Fruit fly (Drosophila melanogaster) whole organism, embryonic: ENCODE data around the gene CG46467.

Experiments used
- CG12391 ChIP-seq: fragments of 200-800 bp; sonication (Bioruptor generic); optimal IDR thresholded peaks from 3 replicates; lab custom pipeline; 2018; ENCODE audit warnings: missing biosample characterization, mild to moderate bottlenecking, missing genetic modification characterization, moderate library complexity
- CG14050 ChIP-seq: fragments of 200-800 bp; sonication (Bioruptor generic); IDR thresholded peaks from 3 replicates; pipeline ENCODE4 v1.3.6; 2022; ENCODE audit warnings: missing biosample characterization, missing genetic modification characterization
- CG15601 ChIP-seq: fragments of 200-800 bp; sonication (Bioruptor generic); optimal IDR thresholded peaks from 3 replicates; lab custom pipeline; 2019; ENCODE audit warnings: missing biosample characterization, mild to moderate bottlenecking, missing genetic modification characterization, moderate library complexity
- CG16779 ChIP-seq: fragments of 200-800 bp; sonication (Bioruptor generic); IDR thresholded peaks from 2 replicates; pipeline ENCODE4 v1.3.6; 2022; ENCODE audit warnings: missing biosample characterization, missing genetic modification characterization
- CG17359 ChIP-seq: fragments of 200-800 bp; sonication (Bioruptor generic); optimal IDR thresholded peaks from 3 replicates; lab custom pipeline; 2018; ENCODE audit warnings: missing biosample characterization, mild to moderate bottlenecking, missing genetic modification characterization, moderate library complexity
- CG18262 ChIP-seq: fragments of 200-800 bp; optimal IDR thresholded peaks from 3 replicates; lab custom pipeline; 2019; ENCODE audit warnings: missing biosample characterization, mild to moderate bottlenecking, missing genetic modification characterization, moderate library complexity
- CG32767 ChIP-seq: fragments of 200-800 bp; sonication (Bioruptor generic); IDR thresholded peaks from 2 replicates; pipeline ENCODE4 v1.3.6; 2022; ENCODE audit warnings: missing biosample characterization, missing genetic modification characterization
- CG3407 ChIP-seq: fragments of 200-800 bp; sonication (Bioruptor generic); optimal IDR thresholded peaks from 2 replicates; lab custom pipeline; 2018; ENCODE audit warnings: missing biosample characterization, mild to moderate bottlenecking, missing genetic modification characterization
- CG4328 ChIP-seq: fragments of 200-800 bp; sonication (Bioruptor generic); optimal IDR thresholded peaks from 3 replicates; lab custom pipeline; 2017; ENCODE audit warnings: missing biosample characterization, missing genetic modification reagents, missing genetic modification characterization
- CG4360 ChIP-seq: fragments of 200-800 bp; sonication (Bioruptor generic); IDR thresholded peaks from 2 replicates; pipeline ENCODE4 v1.3.6; 2022; ENCODE audit warnings: missing biosample characterization, missing genetic modification characterization
- CG4854 ChIP-seq: fragments of 200-800 bp; sonication (Bioruptor generic); optimal IDR thresholded peaks from 2 replicates; lab custom pipeline; 2016; ENCODE audit warnings: missing biosample characterization, missing genetic modification characterization, inconsistent platforms
- CG5953 ChIP-seq: fragments of 200-800 bp; sonication (Bioruptor generic); IDR thresholded peaks from 2 replicates; pipeline ENCODE4 v1.3.6; 2022; ENCODE audit warnings: missing biosample characterization, missing genetic modification characterization
- CG6175 ChIP-seq: fragments of 200-800 bp; sonication (Bioruptor generic); IDR thresholded peaks from 3 replicates; pipeline ENCODE4 v1.3.6; 2022; ENCODE audit warnings: missing biosample characterization, missing genetic modification characterization
- CG6813 ChIP-seq: fragments of 200-800 bp; sonication (Bioruptor generic); optimal IDR thresholded peaks from 2 replicates; lab custom pipeline; 2017; ENCODE audit warnings: missing biosample characterization, missing genetic modification characterization, mild to moderate bottlenecking, moderate library complexity, missing genetic modification reagents
- CG7357 ChIP-seq: fragments of 200-800 bp; sonication (Bioruptor generic); IDR thresholded peaks from 3 replicates; pipeline ENCODE4 v1.3.6; 2022; ENCODE audit warnings: missing biosample characterization, missing genetic modification characterization
- CG7745 ChIP-seq: fragments of 200-800 bp; sonication (Bioruptor generic); optimal IDR thresholded peaks from 2 replicates; lab custom pipeline; 2018; ENCODE audit warnings: missing biosample characterization, mild to moderate bottlenecking, missing genetic modification characterization, moderate library complexity
- CG8281 ChIP-seq: fragments of 200-800 bp; sonication (Bioruptor generic); optimal IDR thresholded peaks from 2 replicates; lab custom pipeline; 2018; ENCODE audit warnings: missing biosample characterization, mild to moderate bottlenecking, missing genetic modification characterization, moderate library complexity
- CG8388 ChIP-seq: fragments of 200-800 bp; sonication (Bioruptor generic); optimal IDR thresholded peaks from 2 replicates; lab custom pipeline; 2019; ENCODE audit warnings: missing biosample characterization, mild to moderate bottlenecking, missing genetic modification characterization, moderate library complexity
- CG8924 ChIP-seq: fragments of 200-800 bp; optimal IDR thresholded peaks from 3 replicates; lab custom pipeline; 2019; ENCODE audit warnings: missing biosample characterization, mild to moderate bottlenecking, missing genetic modification characterization, moderate library complexity
- CG9609 ChIP-seq: fragments of 200-800 bp; sonication (Bioruptor generic); optimal IDR thresholded peaks from 3 replicates; lab custom pipeline; 2016; ENCODE audit warnings: missing biosample characterization, missing genetic modification characterization
- CG9932 ChIP-seq: fragments of 200-800 bp; sonication (Bioruptor generic); IDR thresholded peaks from 2 replicates; pipeline ENCODE4 v1.3.6; 2022; ENCODE audit warnings: missing biosample characterization, missing genetic modification characterization
- Deaf1 ChIP-seq: fragments of 200-800 bp; optimal IDR thresholded peaks from 3 replicates; lab custom pipeline; 2019; ENCODE audit warnings: missing biosample characterization, mild to moderate bottlenecking, missing genetic modification characterization, moderate library complexity
- ERR ChIP-seq: fragments of 200-800 bp; sonication (Bioruptor generic); optimal IDR thresholded peaks from 2 replicates; lab custom pipeline; 2016; ENCODE audit warnings: missing biosample characterization, missing genetic modification characterization
- Fer1 ChIP-seq: fragments of 200-800 bp; sonication (Bioruptor generic); optimal IDR thresholded peaks from 2 replicates; lab custom pipeline; 2017; ENCODE audit warnings: missing biosample characterization, mild to moderate bottlenecking, missing genetic modification characterization
- HmgZ ChIP-seq: fragments of 200-800 bp; sonication (Bioruptor generic); optimal IDR thresholded peaks from 2 replicates; lab custom pipeline; 2018; ENCODE audit warnings: missing biosample characterization, mild to moderate bottlenecking, missing genetic modification characterization
- Hmx ChIP-seq: fragments of 200-800 bp; sonication (Bioruptor generic); optimal IDR thresholded peaks from 2 replicates; lab custom pipeline; 2016; ENCODE audit warnings: missing biosample characterization, missing genetic modification characterization
- Hr51 ChIP-seq, 2 experiments: fragments of 200-800 bp; sonication (Bioruptor generic); optimal IDR thresholded peaks; 2 replicates in 1 of 2; 3 replicates in 1 of 2; lab custom pipeline; 2016 to 2018; ENCODE audit warnings: missing biosample characterization in 2 of 2, missing genetic modification characterization in 2 of 2, mild to moderate bottlenecking in 1 of 2, moderate library complexity in 1 of 2
- Mrtf ChIP-seq: fragments of 200-800 bp; sonication (Bioruptor generic); IDR thresholded peaks from 3 replicates; pipeline ENCODE4 v1.3.6; 2022; ENCODE audit warnings: missing biosample characterization, missing genetic modification characterization
- NFAT ChIP-seq: fragments of 200-800 bp; sonication (Bioruptor generic); IDR thresholded peaks from 2 replicates; pipeline ENCODE4 v1.3.6; 2022; ENCODE audit warnings: missing biosample characterization, missing genetic modification characterization
- Poxn ChIP-seq: fragments of 200-800 bp; sonication (Bioruptor generic); IDR thresholded peaks from 2 replicates; pipeline ENCODE4 v1.3.6; 2022; ENCODE audit warnings: missing biosample characterization, missing genetic modification characterization
- Ptx1 ChIP-seq: fragments of 200-800 bp; sonication (Bioruptor generic); IDR thresholded peaks from 2 replicates; pipeline ENCODE4 v1.3.6; 2022; ENCODE audit warnings: missing biosample characterization, missing genetic modification characterization
- Vsx1 ChIP-seq: fragments of 200-800 bp; sonication (Bioruptor generic); optimal IDR thresholded peaks from 2 replicates; lab custom pipeline; 2017; ENCODE audit warnings: missing biosample characterization, mild to moderate bottlenecking, missing genetic modification characterization, missing genetic modification reagents
- al ChIP-seq: fragments of 200-800 bp; sonication (Bioruptor generic); IDR thresholded peaks from 2 replicates; pipeline ENCODE4 v1.3.6; 2022; ENCODE audit warnings: missing biosample characterization, missing genetic modification characterization
- amos ChIP-seq: fragments of 200-800 bp; sonication (Bioruptor generic); IDR thresholded peaks from 2 replicates; pipeline ENCODE4 v1.3.6; 2022; ENCODE audit warnings: missing biosample characterization, missing genetic modification characterization; ENCODE audit not compliant: partially characterized antibody
- aop ChIP-seq: fragments of 200-800 bp; sonication (Bioruptor generic); IDR thresholded peaks from 2 replicates; pipeline ENCODE4 v1.3.6; 2022; ENCODE audit warnings: missing biosample characterization, missing genetic modification characterization
- ap ChIP-seq: fragments of 200-800 bp; sonication (Bioruptor generic); IDR thresholded peaks from 2 replicates; pipeline ENCODE4 v1.3.6; 2022; ENCODE audit warnings: missing biosample characterization, missing genetic modification characterization
- bbx ChIP-seq: fragments of 200-800 bp; sonication (Bioruptor generic); IDR thresholded peaks from 2 replicates; pipeline ENCODE4 v1.3.6; 2022; ENCODE audit warnings: missing biosample characterization, missing genetic modification characterization; ENCODE audit not compliant: partially characterized antibody
- dmrt11E ChIP-seq: fragments of 200-800 bp; sonication (Bioruptor generic); optimal IDR thresholded peaks from 3 replicates; lab custom pipeline; 2018; ENCODE audit warnings: missing biosample characterization, mild to moderate bottlenecking, missing genetic modification characterization, moderate library complexity
- dysf ChIP-seq: fragments of 200-800 bp; sonication (Bioruptor generic); IDR thresholded peaks from 3 replicates; pipeline ENCODE4 v1.3.6; 2022; ENCODE audit warnings: missing biosample characterization, missing genetic modification characterization
- exex ChIP-seq: fragments of 200-800 bp; sonication (Bioruptor generic); optimal IDR thresholded peaks from 4 replicates; lab custom pipeline; 2018; ENCODE audit warnings: missing biosample characterization, mild to moderate bottlenecking, missing genetic modification characterization, moderate library complexity
- fu2 ChIP-seq: fragments of 200-800 bp; sonication (Bioruptor generic); optimal IDR thresholded peaks from 2 replicates; lab custom pipeline; 2016; ENCODE audit warnings: missing biosample characterization, missing genetic modification characterization
- gsb-n ChIP-seq: fragments of 200-800 bp; sonication (Bioruptor generic); optimal IDR thresholded peaks from 3 replicates; lab custom pipeline; 2018; ENCODE audit warnings: missing biosample characterization, mild to moderate bottlenecking, missing genetic modification characterization
- ind ChIP-seq: fragments of 200-800 bp; sonication (Bioruptor generic); optimal IDR thresholded peaks from 3 replicates; lab custom pipeline; 2016; ENCODE audit warnings: missing biosample characterization, missing genetic modification characterization
- knrl ChIP-seq: fragments of 200-800 bp; sonication (Bioruptor generic); IDR thresholded peaks from 3 replicates; pipeline ENCODE4 v1.3.6; 2022; ENCODE audit warnings: missing biosample characterization, missing genetic modification characterization; ENCODE audit not compliant: partially characterized antibody
- lilli ChIP-seq: fragments of 200-800 bp; sonication (Bioruptor generic); optimal IDR thresholded peaks from 3 replicates; lab custom pipeline; 2016; ENCODE audit warnings: missing biosample characterization, missing genetic modification characterization
- oc ChIP-seq: fragments of 200-800 bp; sonication (Bioruptor generic); optimal IDR thresholded peaks from 2 replicates; lab custom pipeline; 2018; ENCODE audit warnings: missing biosample characterization, mild to moderate bottlenecking, missing genetic modification characterization, moderate library complexity
- pb ChIP-seq: fragments of 200-800 bp; sonication (Bioruptor generic); optimal IDR thresholded peaks from 3 replicates; lab custom pipeline; 2016; ENCODE audit warnings: missing biosample characterization, missing genetic modification characterization
- phol ChIP-seq: fragments of 200-800 bp; sonication (Bioruptor generic); optimal IDR thresholded peaks from 3 replicates; lab custom pipeline; 2018; ENCODE audit warnings: missing biosample characterization, mild to moderate bottlenecking, missing genetic modification characterization, moderate library complexity
- toy ChIP-seq: fragments of 200-800 bp; sonication (Bioruptor generic); IDR thresholded peaks from 2 replicates; pipeline ENCODE4 v1.3.6; 2022; ENCODE audit warnings: missing biosample characterization, missing genetic modification characterization
- zen2 ChIP-seq: fragments of 200-800 bp; sonication (Bioruptor generic); IDR thresholded peaks from 3 replicates; pipeline ENCODE4 v1.3.6; 2022; ENCODE audit warnings: missing biosample characterization, missing genetic modification characterization; ENCODE audit not compliant: partially characterized antibody
- zfh1 ChIP-seq: fragments of 200-800 bp; sonication (Bioruptor generic); IDR thresholded peaks from 3 replicates; pipeline ENCODE4 v1.3.6; 2022; ENCODE audit warnings: missing biosample characterization, missing genetic modification characterization

The CG46467 gene

dm6 chr3R:9938495-9938894, 64.0 kb downstream of the CG46467 start (continued):
- TF ChIP-seq CG16779 = no peak
- no peak for TF ChIP-seq CG7745
- TF ChIP-seq CG3407 (GFP tag; lab: Kevin White, UChicago) = no peak
- no peak for TF ChIP-seq CG7357 (GFP tag; lab: Robert Waterston, UW)
- TF ChIP-seq CG17359 (tag; lab: Kevin White, UChicago) = peak; percentile 26
- no peak for TF ChIP-seq gsb-n (tag; lab: Kevin White, UChicago)
- TF ChIP-seq dmrt11E = no peak
- no peak for TF ChIP-seq Hmx (GFP tag; lab: Kevin White, UChicago)
- TF ChIP-seq ap (GFP tag; lab: Robert Waterston, UW) = no peak
- TF ChIP-seq CG4328 = no peak
- TF ChIP-seq bbx = no peak
- no peak for TF ChIP-seq ERR (GFP tag; lab: Kevin White, UChicago)
- no peak for TF ChIP-seq CG4360 (GFP tag; lab: Robert Waterston, UW)
- no peak for TF ChIP-seq toy (GFP tag; lab: Robert Waterston, UW)
- TF ChIP-seq CG12391 (tag; lab: Kevin White, UChicago) = peak; percentile 20
- no peak for TF ChIP-seq oc (tag; lab: Kevin White, UChicago)
- no peak for TF ChIP-seq CG4854 (GFP tag; lab: Kevin White, UChicago)
- TF ChIP-seq Deaf1 (tag; lab: Kevin White, UChicago) = no peak
- TF ChIP-seq CG14050 (GFP tag; lab: Robert Waterston, UW) = no peak
- peak; percentile 6 for TF ChIP-seq phol
- no peak for TF ChIP-seq CG8281 (tag; lab: Kevin White, UChicago)
- no peak for TF ChIP-seq CG32767
- TF ChIP-seq fu2 (GFP tag; lab: Kevin White, UChicago) = no peak
- no peak for TF ChIP-seq CG6175 (GFP tag; lab: Robert Waterston, UW)
- TF ChIP-seq CG8388 = no peak
- TF ChIP-seq Mrtf (GFP tag; lab: Robert Waterston, UW) = no peak
- no peak for TF ChIP-seq al (GFP tag; lab: Robert Waterston, UW)
- TF ChIP-seq CG18262 (tag; lab: Kevin White, UChicago) = no peak
- TF ChIP-seq dysf (GFP tag; lab: Robert Waterston, UW) = peak; percentile 50; the same call in 2 of the 3 replicates
- TF ChIP-seq CG15601 = no peak
- TF ChIP-seq Hr51 (GFP tag; optimal IDR thresholded peaks at IDR 0.05; lab: Kevin White, UChicago) = peak in 1 of 2 experiments; percentile 46
- no peak for TF ChIP-seq CG5953
- peak; percentile 15 for TF ChIP-seq HmgZ (tag; lab: Kevin White, UChicago)
- TF ChIP-seq CG9609 (GFP tag; lab: Kevin White, UChicago) = no peak
- TF ChIP-seq ind (GFP tag; lab: Kevin White, UChicago) = peak; percentile 26
- TF ChIP-seq, all 482 proteins: peak for 106

dm6 chr3R:9939333-9939979, 65.0 kb downstream of the CG46467 start:
- peak; percentile 19; the same call in 1 of the 2 replicates for TF ChIP-seq Ptx1 (GFP tag; lab: Robert Waterston, UW)
- TF ChIP-seq fu2 (GFP tag; lab: Kevin White, UChicago) = no peak
- TF ChIP-seq CG6813 (GFP tag; lab: Kevin White, UChicago) = no peak
- TF ChIP-seq Fer1 (GFP tag; lab: Kevin White, UChicago) = peak; percentile 50
- TF ChIP-seq zen2 = no peak
- TF ChIP-seq lilli (GFP tag; lab: Kevin White, UChicago) = no peak
- TF ChIP-seq pb (GFP tag; lab: Kevin White, UChicago) = no peak
- TF ChIP-seq Poxn = no peak
- no peak; the same call in 1 of the 2 replicates for TF ChIP-seq amos (GFP tag; lab: Robert Waterston, UW)
- no peak for TF ChIP-seq CG8924 (tag; lab: Kevin White, UChicago)
- TF ChIP-seq Vsx1 = no peak
- no peak for TF ChIP-seq CG4328
- TF ChIP-seq NFAT (GFP tag; lab: Robert Waterston, UW) = 0 out of 2 replicates have a peak, but pooled peaks have one; percentile 33
- TF ChIP-seq knrl (GFP tag; lab: Robert Waterston, UW) = no peak
- peak; percentile 1 for TF ChIP-seq CG17359 (tag; lab: Kevin White, UChicago)
- peak; percentile 75 for TF ChIP-seq exex
- peak; percentile 48; the same call in 1 of the 2 replicates for TF ChIP-seq CG9932 (GFP tag; lab: Robert Waterston, UW)
- no peak for TF ChIP-seq zfh1 (GFP tag; lab: Robert Waterston, UW)
- no peak for TF ChIP-seq aop (GFP tag; lab: Robert Waterston, UW)
